Worm (Caenorhabditis elegans): ENCODE data around the gene R08E3.3.

Gene R08E3.3

DNA sequence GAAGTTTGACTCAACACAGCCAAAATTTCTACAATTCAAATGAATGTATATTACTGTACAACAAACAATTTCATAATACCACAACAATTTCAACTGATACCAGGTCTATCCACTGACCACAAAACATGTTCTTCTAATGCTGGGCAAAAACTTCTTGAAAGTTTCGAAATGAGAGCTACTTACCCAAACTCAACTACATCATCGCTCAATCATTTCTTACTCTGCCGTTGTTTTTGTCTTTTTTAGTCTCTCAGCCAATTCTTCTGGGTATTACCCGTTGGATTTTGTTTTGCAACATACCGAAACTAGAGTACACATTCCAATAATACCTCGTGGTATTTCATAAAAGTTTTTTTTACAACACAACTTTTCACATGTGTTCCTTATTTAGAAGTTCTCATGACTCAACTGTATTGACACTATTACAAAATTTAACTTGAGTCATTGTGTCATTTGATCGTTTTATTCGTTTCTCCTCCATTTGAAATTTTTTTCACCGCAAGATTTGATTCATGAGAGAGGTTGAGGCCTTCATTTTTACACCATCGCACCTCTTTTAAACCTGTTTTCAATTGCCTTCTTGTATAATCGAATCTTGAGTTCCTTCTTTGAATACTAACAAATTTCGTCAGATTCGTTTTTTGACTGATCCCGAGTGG is 35.1 kb upstream of the R08E3.3 start, which contains the start of gene F43C9.2:
Gene F43C9.2 (plus strand): TSS at position 497 of the 659 bp plus-strand sequence.
- TF ChIP-seq B0019.2 (GFP tag; conservative IDR thresholded peaks at IDR 0.05) (no peak), nfyb-1 (GFP tag; IDR thresholded peaks at IDR 0.05) (no peak), snpc-1.3 (tag; optimal IDR thresholded peaks at IDR 0.05; ENCODE audit: insufficient read depth) (no peak), ceh-79 (tag; optimal IDR thresholded peaks at IDR 0.05) (no peak)

DNA sequence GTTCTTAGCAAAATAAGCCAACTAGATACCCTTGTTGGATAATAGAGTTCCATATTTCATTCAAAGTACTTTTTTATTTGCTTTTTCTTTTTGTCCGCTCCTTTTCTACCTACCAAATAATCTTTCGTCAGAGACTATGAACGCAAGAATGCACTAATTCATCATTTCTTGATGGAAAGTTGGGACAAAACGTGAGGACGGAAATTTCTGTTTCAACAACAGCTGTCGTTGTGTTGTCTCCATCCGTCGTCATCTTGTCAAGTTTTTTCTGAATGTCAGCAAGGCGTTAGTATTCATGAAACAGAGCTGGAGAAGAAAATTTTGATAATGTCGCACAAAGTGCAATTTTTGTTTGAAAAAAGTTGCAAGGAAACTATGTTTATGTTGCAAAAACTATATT is 33.6 kb upstream of the R08E3.3 start:
- TF ChIP-seq ceh-79 (tag; optimal IDR thresholded peaks at IDR 0.05), result no peak
- no peak for TF ChIP-seq snpc-3.4 (tag; optimal IDR thresholded peaks at IDR 0.05)
- TF ChIP-seq ztf-26 (tag; optimal IDR thresholded peaks at IDR 0.05), result no peak
- TF ChIP-seq F57A8.1 (GFP tag; optimal IDR thresholded peaks at IDR 0.05), result no peak
- no peak for TF ChIP-seq ztf-18 (tag; optimal IDR thresholded peaks at IDR 0.05)
- TF ChIP-seq hlh-12 (tag; optimal IDR thresholded peaks at IDR 0.05), result no peak
- no peak for TF ChIP-seq let-526 (GFP tag; IDR thresholded peaks at IDR 0.05)
- TF ChIP-seq attf-6 (GFP tag; IDR thresholded peaks at IDR 0.05), result no peak
- no peak for TF ChIP-seq nfya-1 (tag; optimal IDR thresholded peaks at IDR 0.05; ENCODE audit: borderline replicate concordance, insufficient read depth)
- no peak for TF ChIP-seq ZK185.1 (tag; optimal IDR thresholded peaks at IDR 0.05; ENCODE audit: poor library complexity, severe bottlenecking)
- no peak for TF ChIP-seq madf-10 (tag; optimal IDR thresholded peaks at IDR 0.05)
- TF ChIP-seq D2030.7 (GFP tag; IDR thresholded peaks at IDR 0.05), result no peak
- TF ChIP-seq dpl-1 (GFP tag; optimal IDR thresholded peaks at IDR 0.05), result no peak
- TF ChIP-seq aptf-2 (GFP tag; conservative IDR thresholded peaks at IDR 0.05), result no peak
- no peak for TF ChIP-seq F23B12.7 (tag; optimal IDR thresholded peaks at IDR 0.05; ENCODE audit: insufficient read depth)
- no peak for TF ChIP-seq ceh-27 (GFP tag; optimal IDR thresholded peaks at IDR 0.05)
- no peak for TF ChIP-seq pbrm-1 (GFP tag; IDR thresholded peaks at IDR 0.05)
- TF ChIP-seq lin-54 (GFP tag; optimal IDR thresholded peaks at IDR 0.05), result no peak
- no peak for TF ChIP-seq rec-8 (tag; optimal IDR thresholded peaks at IDR 0.05)
- no peak for TF ChIP-seq ceh-100 (GFP tag; IDR thresholded peaks at IDR 0.05)

DNA sequence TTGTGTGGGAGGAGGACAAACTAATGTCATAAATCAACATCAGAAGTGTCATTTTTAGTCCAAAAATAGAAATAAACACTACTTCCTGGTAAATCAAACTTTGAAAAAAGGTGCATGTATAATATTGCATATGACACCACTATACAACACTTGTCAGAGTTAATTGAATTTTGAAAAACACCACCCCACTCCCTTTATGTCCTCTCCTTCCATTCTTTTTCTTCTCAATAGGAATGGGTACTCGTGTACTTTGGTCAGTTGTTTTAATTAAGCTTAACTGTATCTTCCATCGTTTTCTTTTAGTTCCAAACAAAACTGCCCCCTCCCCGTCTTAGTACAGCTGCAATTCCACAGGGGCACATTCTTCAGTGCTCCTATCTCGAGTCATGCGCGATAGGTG is 30.9 kb upstream of the R08E3.3 start:
- TF ChIP-seq snpc-1.1 (tag; optimal IDR thresholded peaks at IDR 0.05; ENCODE audit: insufficient read depth) (no peak), K11D2.4 (GFP tag; IDR thresholded peaks at IDR 0.05) (no peak), madf-6 (GFP tag; IDR thresholded peaks at IDR 0.05) (no peak), ztf-28 (GFP tag; IDR thresholded peaks at IDR 0.05) (no peak), zfh-2 (GFP tag; conservative IDR thresholded peaks at IDR 0.05) (no peak), madf-10 (tag; optimal IDR thresholded peaks at IDR 0.05) (no peak), fkh-3 (tag; optimal IDR thresholded peaks at IDR 0.05) (no peak), snpc-3.4 (tag; optimal IDR thresholded peaks at IDR 0.05) (no peak), let-607 (tag; optimal IDR thresholded peaks at IDR 0.05) (no peak)

DNA sequence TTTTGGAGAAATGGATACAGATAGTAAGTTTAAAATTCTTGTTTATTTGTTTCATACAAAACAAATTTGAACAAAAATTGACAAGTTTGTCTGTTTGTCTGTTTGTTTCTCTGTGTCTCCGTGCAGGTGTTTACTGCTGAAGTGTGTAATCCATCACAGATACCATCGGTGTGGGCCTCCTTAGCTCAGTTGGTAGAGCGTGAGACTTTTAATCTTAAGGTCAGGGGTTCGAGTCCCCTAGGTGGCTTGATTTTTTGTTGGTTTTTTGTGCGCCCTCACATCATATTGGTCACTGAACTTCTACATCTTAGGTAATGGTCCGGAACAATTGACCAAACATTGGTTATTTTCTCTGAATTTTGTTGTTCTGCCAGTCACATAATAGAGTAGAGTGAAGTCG is 29.4 kb upstream of the R08E3.3 start:
- TF ChIP-seq nfya-2 (GFP tag; IDR thresholded peaks at IDR 0.05), result no peak
- TF ChIP-seq madf-10 (tag; optimal IDR thresholded peaks at IDR 0.05), result peak; percentile 64
- TF ChIP-seq sdz-38 (tag; optimal IDR thresholded peaks at IDR 0.05), result no peak
- peak; percentile 49 for TF ChIP-seq lin-54 (GFP tag; optimal IDR thresholded peaks at IDR 0.05)
- peak; percentile 77; the same call in 1 of the 2 replicates for TF ChIP-seq egl-44 (GFP tag; IDR thresholded peaks at IDR 0.05)
- no peak for TF ChIP-seq F10E7.11 (tag; optimal IDR thresholded peaks at IDR 0.05)
- TF ChIP-seq fkh-3 (tag; optimal IDR thresholded peaks at IDR 0.05), result peak; percentile 23
- peak; percentile 39 for TF ChIP-seq lsy-27 (tag; optimal IDR thresholded peaks at IDR 0.05; ENCODE audit: borderline replicate concordance, insufficient read depth)
- TF ChIP-seq ccch-3 (GFP tag; optimal IDR thresholded peaks at IDR 0.05), result no peak
- peak; percentile 88 for TF ChIP-seq Y56A3A.18 (GFP tag; IDR thresholded peaks at IDR 0.05)
- peak; percentile 18 to 22 for TF ChIP-seq let-607 (tag; optimal IDR thresholded peaks at IDR 0.05)
- no peak for TF ChIP-seq hsf-1 (GFP tag; IDR thresholded peaks at IDR 0.05)
- no peak for TF ChIP-seq lag-1 (GFP tag; IDR thresholded peaks at IDR 0.05)
- no peak for TF ChIP-seq ama-1 (optimal IDR thresholded peaks at IDR 0.05)
- peak; percentile 30 to 76 for TF ChIP-seq ama-1 (GFP tag; optimal IDR thresholded peaks at IDR 0.05)
- peak; percentile 8 for TF ChIP-seq hlh-12 (tag; optimal IDR thresholded peaks at IDR 0.05)
- TF ChIP-seq tbx-9 (tag; optimal IDR thresholded peaks at IDR 0.05; ENCODE audit: borderline replicate concordance), result no peak

Data from whole organism, young adult.